Worm (Caenorhabditis elegans) whole organism, mixed stage, embryonic: ENCODE data around the gene K06H7.7.

ENCODE experiments used
- M03D4.4 ChIP-seq: sonication (generic microtip); optimal IDR thresholded peaks from 2 replicates; lab custom pipeline; 2017; ENCODE audit warnings: mild to moderate bottlenecking, missing genetic modification characterization, missing compliant biosample characterization
- bed-3 ChIP-seq: fragments of 200-800 bp; sonication (Bioruptor generic); optimal IDR thresholded peaks from 3 replicates; lab custom pipeline; 2018; ENCODE audit warnings: mild to moderate bottlenecking, missing genetic modification characterization, moderate library complexity, missing compliant biosample characterization
- blmp-1 ChIP-seq: fragments of 150-350 bp; optimal IDR thresholded peaks from 2 replicates; lab custom pipeline; 2014; ENCODE audit warnings: missing biosample characterization, missing genetic modification characterization
- ceh-39 ChIP-seq: fragments of 150-350 bp; optimal IDR thresholded peaks from 2 replicates; lab custom pipeline; 2014; ENCODE audit warnings: missing biosample characterization, missing genetic modification characterization
- ceh-43 ChIP-seq: fragments of 200-800 bp; sonication (Bioruptor generic); optimal IDR thresholded peaks from 2 replicates; lab custom pipeline; 2018; ENCODE audit warnings: mild to moderate bottlenecking, missing genetic modification characterization, moderate library complexity, missing compliant biosample characterization
- ceh-83 ChIP-seq: fragments of 200-800 bp; sonication (Bioruptor generic); optimal IDR thresholded peaks from 2 replicates; lab custom pipeline; 2018; ENCODE audit warnings: mild to moderate bottlenecking, missing genetic modification characterization, missing compliant biosample characterization
- ces-1 ChIP-seq: fragments of 150-350 bp; optimal IDR thresholded peaks from 2 replicates; lab custom pipeline; 2014; ENCODE audit warnings: missing biosample characterization, missing genetic modification reagents, missing genetic modification characterization
- cnd-1 ChIP-seq: fragments of 200-800 bp; sonication (Bioruptor generic); optimal IDR thresholded peaks from 2 replicates; lab custom pipeline; 2018; ENCODE audit warnings: mild to moderate bottlenecking, missing genetic modification characterization, missing compliant biosample characterization
- drap-1 ChIP-seq: fragments of 200-800 bp; sonication (Bioruptor generic); optimal IDR thresholded peaks from 3 replicates; lab custom pipeline; 2018; ENCODE audit warnings: mild to moderate bottlenecking, missing genetic modification characterization, missing compliant biosample characterization
- elt-1 ChIP-seq: sonication (generic microtip); optimal IDR thresholded peaks from 2 replicates; lab custom pipeline; 2017; ENCODE audit warnings: missing genetic modification characterization, mild to moderate bottlenecking, missing compliant biosample characterization, antibody characterized with exemption, moderate library complexity, borderline replicate concordance; ENCODE audit not compliant: insufficient read depth
- elt-3 ChIP-seq: fragments of 150-350 bp; optimal IDR thresholded peaks from 2 replicates; lab custom pipeline; 2014; ENCODE audit warnings: missing biosample characterization, missing genetic modification characterization
- flh-1 ChIP-seq: fragments of 200-800 bp; sonication (Bioruptor generic); optimal IDR thresholded peaks from 2 replicates; lab custom pipeline; 2018; ENCODE audit warnings: mild to moderate bottlenecking, missing genetic modification characterization, moderate library complexity, missing compliant biosample characterization
- ham-2 ChIP-seq: fragments of 200-800 bp; sonication (Bioruptor generic); optimal IDR thresholded peaks from 2 replicates; lab custom pipeline; 2018; ENCODE audit warnings: mild to moderate bottlenecking, missing genetic modification characterization, missing compliant biosample characterization
- hlh-1 ChIP-seq: fragments of 150-350 bp; optimal IDR thresholded peaks from 2 replicates; lab custom pipeline; 2014; ENCODE audit warnings: missing biosample characterization, missing genetic modification reagents, missing genetic modification characterization
- lin-13 ChIP-seq: fragments of 150-350 bp; optimal IDR thresholded peaks from 2 replicates; lab custom pipeline; 2014; ENCODE audit warnings: missing biosample characterization, missing genetic modification characterization
- lin-32 ChIP-seq: fragments of 200-800 bp; sonication (Bioruptor generic); optimal IDR thresholded peaks from 2 replicates; lab custom pipeline; 2018; ENCODE audit warnings: mild to moderate bottlenecking, missing genetic modification characterization, missing compliant biosample characterization
- lsy-2 ChIP-seq: fragments of 150-350 bp; optimal IDR thresholded peaks from 2 replicates; lab custom pipeline; 2014; ENCODE audit warnings: missing biosample characterization, missing genetic modification characterization
- mab-5 ChIP-seq: fragments of 150-350 bp; optimal IDR thresholded peaks from 2 replicates; lab custom pipeline; 2014; ENCODE audit warnings: missing biosample characterization, missing genetic modification characterization
- mep-1 ChIP-seq: fragments of 150-350 bp; optimal IDR thresholded peaks from 2 replicates; lab custom pipeline; 2017; ENCODE audit warnings: missing biosample characterization, missing genetic modification reagents, missing genetic modification characterization, inconsistent platforms
- mls-2 ChIP-seq: sonication (generic microtip); optimal IDR thresholded peaks from 2 replicates; lab custom pipeline; 2016; ENCODE audit warnings: mild to moderate bottlenecking, missing genetic modification characterization, moderate library complexity, missing compliant biosample characterization
- nhr-12 ChIP-seq: fragments of 150-350 bp; optimal IDR thresholded peaks from 2 replicates; lab custom pipeline; 2014; ENCODE audit warnings: missing biosample characterization, missing genetic modification characterization
- nhr-2 ChIP-seq: fragments of 150-350 bp; optimal IDR thresholded peaks from 2 replicates; lab custom pipeline; 2014; ENCODE audit warnings: missing biosample characterization, missing genetic modification characterization
- nhr-237 ChIP-seq: fragments of 150-350 bp; optimal IDR thresholded peaks from 2 replicates; lab custom pipeline; 2014; ENCODE audit warnings: missing biosample characterization, missing genetic modification characterization
- nhr-28 ChIP-seq: fragments of 150-350 bp; optimal IDR thresholded peaks from 2 replicates; lab custom pipeline; 2014; ENCODE audit warnings: missing biosample characterization, missing genetic modification characterization
- nhr-76 ChIP-seq: sonication (generic microtip); optimal IDR thresholded peaks from 2 replicates; lab custom pipeline; 2017; ENCODE audit warnings: missing biosample characterization, missing genetic modification characterization
- pha-4 ChIP-seq: fragments of 150-350 bp; optimal IDR thresholded peaks from 2 replicates; lab custom pipeline; 2018; ENCODE audit warnings: missing biosample characterization, missing genetic modification reagents, missing genetic modification characterization
- sem-2 ChIP-seq: fragments of 200-800 bp; sonication (Bioruptor generic); optimal IDR thresholded peaks from 2 replicates; lab custom pipeline; 2018; ENCODE audit warnings: mild to moderate bottlenecking, missing genetic modification characterization, missing compliant biosample characterization
- snpc-4 ChIP-seq: fragments of 150-350 bp; optimal IDR thresholded peaks from 2 replicates; lab custom pipeline; 2014; ENCODE audit warnings: missing biosample characterization, missing genetic modification characterization
- sptf-1 ChIP-seq: sonication (generic microtip); optimal IDR thresholded peaks from 2 replicates; lab custom pipeline; 2017; ENCODE audit warnings: mild to moderate bottlenecking, missing genetic modification characterization, moderate library complexity, missing compliant biosample characterization
- tbx-8 ChIP-seq: fragments of 200-800 bp; sonication (Bioruptor generic); optimal IDR thresholded peaks from 2 replicates; lab custom pipeline; 2018; ENCODE audit warnings: mild to moderate bottlenecking, missing genetic modification characterization, moderate library complexity, missing compliant biosample characterization
- unc-120 ChIP-seq: sonication (generic microtip); optimal IDR thresholded peaks from 2 replicates; lab custom pipeline; 2017; ENCODE audit warnings: missing genetic modification characterization, missing compliant biosample characterization; ENCODE audit not compliant: poor library complexity, severe bottlenecking
- unc-39 ChIP-seq: fragments of 150-350 bp; optimal IDR thresholded peaks from 2 replicates; lab custom pipeline; 2014; ENCODE audit warnings: missing biosample characterization, missing genetic modification characterization
- unc-62 ChIP-seq: fragments of 150-350 bp; optimal IDR thresholded peaks from 2 replicates; lab custom pipeline; 2014; ENCODE audit warnings: missing biosample characterization, missing genetic modification reagents, missing genetic modification characterization
- ztf-11 ChIP-seq: fragments of 150-350 bp; optimal IDR thresholded peaks from 2 replicates; lab custom pipeline; 2014; ENCODE audit warnings: missing biosample characterization, missing genetic modification characterization

The K06H7.7 gene

DNA sequence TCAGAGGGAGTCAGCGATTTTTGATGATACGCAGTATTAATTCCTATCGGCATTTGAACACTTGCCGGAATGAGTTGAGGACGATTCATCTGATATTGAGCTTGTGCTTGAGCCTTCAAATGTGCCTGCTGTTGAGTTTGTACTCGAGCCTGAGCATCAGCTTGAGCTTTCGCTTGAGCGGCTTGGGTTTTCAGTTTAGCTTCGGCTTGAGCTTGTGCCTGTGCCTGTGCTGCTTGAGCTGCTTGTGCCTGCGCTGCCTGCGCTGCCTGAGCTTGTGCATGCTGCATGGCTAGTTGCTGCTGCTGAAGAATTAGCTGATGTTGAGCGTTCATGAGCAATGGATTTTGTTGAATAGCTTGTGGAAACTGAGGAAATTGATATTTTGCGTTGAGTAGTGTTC, 30.6 kb upstream of the K06H7.7 start:
- TF ChIP-seq ceh-83 (no peak), nhr-237 (no peak), unc-62 (no peak), nhr-12 (tag; lab: Kevin White, UChicago) (no peak), mab-5 (tag; lab: Kevin White, UChicago) (no peak), ceh-39 (no peak), lin-32 (no peak), mep-1 (tag; lab: Kevin White, UChicago) (no peak), blmp-1 (tag; lab: Kevin White, UChicago) (no peak), snpc-4 (tag; lab: Kevin White, UChicago) (no peak), nhr-2 (tag; lab: Kevin White, UChicago) (no peak), flh-1 (no peak), ham-2 (GFP tag; lab: Kevin White, UChicago) (no peak), tbx-8 (GFP tag; lab: Kevin White, UChicago) (no peak), sem-2 (GFP tag; lab: Kevin White, UChicago) (no peak), unc-39 (tag; lab: Kevin White, UChicago) (no peak), lsy-2 (tag; lab: Kevin White, UChicago) (no peak), elt-3 (tag; lab: Kevin White, UChicago) (no peak), ces-1 (GFP tag; lab: Kevin White, UChicago) (no peak), elt-1 (tag; lab: Kevin White, UChicago) (no peak)

DNA sequence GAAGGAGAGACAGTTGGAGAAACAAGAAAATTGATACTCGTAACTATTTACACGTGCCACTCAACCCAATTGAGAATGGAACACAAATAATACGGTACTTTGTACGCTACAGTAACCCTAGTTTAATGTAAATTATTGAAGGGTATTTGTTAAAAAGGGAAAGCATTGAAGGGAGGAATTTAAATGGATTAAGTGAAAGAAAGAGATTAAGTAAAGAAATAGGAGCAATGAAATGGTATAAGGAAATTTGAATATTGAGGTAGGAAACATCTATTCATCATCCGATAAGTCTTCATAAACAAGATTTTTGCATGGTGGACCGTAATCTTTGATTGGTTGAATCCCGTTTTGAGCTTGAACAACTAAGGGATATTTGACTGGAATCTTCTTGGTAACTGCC, 26.1 kb upstream of the K06H7.7 start:
- TF ChIP-seq ces-1 (GFP tag; lab: Kevin White, UChicago) (no peak), pha-4 (tag; lab: Kevin White, UChicago) (no peak), M03D4.4 (tag; lab: Kevin White, UChicago) (no peak), blmp-1 (tag; lab: Kevin White, UChicago) (no peak), ham-2 (GFP tag; lab: Kevin White, UChicago) (no peak), sem-2 (GFP tag; lab: Kevin White, UChicago) (no peak), ztf-11 (no peak), nhr-76 (tag; lab: Kevin White, UChicago) (no peak), lsy-2 (tag; lab: Kevin White, UChicago) (no peak), nhr-2 (tag; lab: Kevin White, UChicago) (no peak), elt-3 (tag; lab: Kevin White, UChicago) (no peak), nhr-28 (no peak), mls-2 (tag; lab: Kevin White, UChicago) (no peak)

ce11 chrIII:8109459-8110057, 24.3 kb upstream of the K06H7.7 start:
- TF ChIP-seq ztf-11 (no peak), mep-1 (tag; lab: Kevin White, UChicago) (peak; percentile 34), sem-2 (GFP tag; lab: Kevin White, UChicago) (peak; percentile 91), ceh-83 (peak; percentile 95), elt-3 (tag; lab: Kevin White, UChicago) (peak; percentile 26), snpc-4 (tag; lab: Kevin White, UChicago) (no peak), mab-5 (tag; lab: Kevin White, UChicago) (no peak), cnd-1 (peak; percentile 91), unc-120 (tag; lab: Kevin White, UChicago) (peak; percentile 74), hlh-1 (tag; lab: Kevin White, UChicago) (peak; percentile 12), sptf-1 (tag; lab: Kevin White, UChicago) (peak; percentile 88), nhr-12 (tag; lab: Kevin White, UChicago) (peak; percentile 63), unc-62 (no peak), drap-1 (GFP tag; lab: Kevin White, UChicago) (peak; percentile 85), ceh-43 (GFP tag; lab: Kevin White, UChicago) (peak; percentile 77), ces-1 (GFP tag; lab: Kevin White, UChicago) (peak; percentile 39), bed-3 (GFP tag; lab: Kevin White, UChicago) (peak; percentile 59), lsy-2 (tag; lab: Kevin White, UChicago) (no peak), unc-39 (tag; lab: Kevin White, UChicago) (no peak), lin-32 (peak; percentile 76), flh-1 (peak; percentile 66), tbx-8 (GFP tag; lab: Kevin White, UChicago) (peak; percentile 55), lin-13 (peak; percentile 51), pha-4 (tag; lab: Kevin White, UChicago) (peak; percentile 50), ham-2 (GFP tag; lab: Kevin White, UChicago) (peak; percentile 81), mls-2 (tag; lab: Kevin White, UChicago) (peak; percentile 91), M03D4.4 (tag; lab: Kevin White, UChicago) (peak; percentile 89)
